Fruit fly (Drosophila melanogaster): ENCODE results near the gene Agpat1.

DNA sequence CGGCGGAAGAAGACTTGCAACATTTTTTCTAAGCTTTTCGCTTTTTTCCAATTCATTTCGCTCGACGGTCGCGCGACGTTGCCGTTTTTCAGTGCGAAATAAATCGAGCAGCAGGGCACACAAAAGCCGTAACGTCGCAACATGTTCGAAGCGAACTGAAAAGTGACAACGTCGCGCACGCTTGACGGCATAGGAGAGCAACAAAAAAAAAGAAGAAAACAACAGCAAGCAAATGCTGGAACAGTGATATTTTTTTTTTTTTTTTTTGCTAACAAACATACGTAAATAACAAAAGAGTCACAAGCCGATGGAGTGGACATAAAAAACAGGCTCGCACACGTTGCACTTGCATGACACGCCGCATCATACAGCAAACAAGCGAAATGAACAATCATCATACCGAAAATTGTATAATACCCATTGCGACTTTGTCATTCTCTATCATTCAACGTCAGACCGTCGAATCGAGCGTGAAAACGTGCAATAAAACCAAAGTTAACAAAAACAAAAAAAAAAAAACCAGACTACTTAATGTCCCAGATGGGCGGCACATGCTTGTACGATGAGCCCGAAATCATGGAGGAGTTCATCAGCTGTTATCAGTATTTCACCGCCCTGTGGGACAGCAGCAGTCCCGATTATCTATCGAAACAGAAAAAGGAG, 20.9 kb upstream of the Agpat1 start, which contains the start of gene CG4004:
- TF ChIP-seq Dll (optimal IDR thresholded peaks at IDR 0.05) (no peak), psq (optimal IDR thresholded peaks at IDR 0.05) (no peak), usp (GFP tag; optimal IDR thresholded peaks at IDR 0.05) (no peak), pan (optimal IDR thresholded peaks at IDR 0.05) (no peak), CG8478 (optimal IDR thresholded peaks at IDR 0.05) (no peak), EcR (GFP tag; optimal IDR thresholded peaks at IDR 0.05) (no peak)
